Worm (Caenorhabditis elegans): ENCODE data around the gene sdz-10.

sdz-10 gene

ce11 chrII:2804245-2804644 is 32.2 kb upstream of the sdz-10 start:
- TF ChIP-seq pha-4 (tag; optimal IDR thresholded peaks at IDR 0.05) (no peak), zip-8 (tag; optimal IDR thresholded peaks at IDR 0.05) (no peak), nhr-76 (tag; optimal IDR thresholded peaks at IDR 0.05) (no peak), unc-120 (tag; optimal IDR thresholded peaks at IDR 0.05; ENCODE audit: poor library complexity, severe bottlenecking) (peak; percentile 50), nhr-2 (tag; optimal IDR thresholded peaks at IDR 0.05) (no peak), ces-1 (GFP tag; optimal IDR thresholded peaks at IDR 0.05) (peak; percentile 12), lin-32 (GFP tag; optimal IDR thresholded peaks at IDR 0.05) (no peak)

ce11 chrII:2802804-2803586 is 30.9 kb upstream of the sdz-10 start:
- TF ChIP-seq unc-120 (tag; optimal IDR thresholded peaks at IDR 0.05; ENCODE audit: poor library complexity, severe bottlenecking) (no peak), lsy-2 (tag; optimal IDR thresholded peaks at IDR 0.05) (no peak), ces-1 (GFP tag; optimal IDR thresholded peaks at IDR 0.05) (no peak), hlh-1 (tag; optimal IDR thresholded peaks at IDR 0.05) (no peak), mab-5 (tag; optimal IDR thresholded peaks at IDR 0.05) (no peak), pha-4 (tag; optimal IDR thresholded peaks at IDR 0.05) (no peak), mep-1 (tag; optimal IDR thresholded peaks at IDR 0.05) (no peak), flh-1 (GFP tag; optimal IDR thresholded peaks at IDR 0.05) (no peak), mls-2 (tag; optimal IDR thresholded peaks at IDR 0.05) (no peak), sptf-1 (tag; optimal IDR thresholded peaks at IDR 0.05) (no peak), nhr-12 (tag; optimal IDR thresholded peaks at IDR 0.05) (no peak), unc-39 (tag; optimal IDR thresholded peaks at IDR 0.05) (no peak)

DNA sequence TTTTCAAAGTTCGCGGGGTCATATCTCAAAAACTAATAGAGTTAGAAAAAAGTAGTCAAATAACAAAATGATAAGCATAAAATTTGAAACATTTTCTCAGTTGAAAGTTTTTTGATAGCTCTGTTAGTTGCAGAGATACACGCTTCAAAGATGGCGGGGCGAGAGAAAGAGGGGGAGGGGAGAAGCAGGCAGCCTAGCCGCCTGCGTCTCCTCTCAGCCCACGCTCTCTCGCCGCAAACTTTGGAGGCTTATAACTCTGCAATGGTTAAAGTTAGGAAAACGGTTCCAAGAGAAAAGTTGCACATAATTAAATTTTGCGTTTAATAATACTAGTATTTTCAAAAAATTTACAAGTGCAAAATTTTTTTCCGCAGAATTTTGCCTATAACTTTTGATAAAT is 29.7 kb upstream of the sdz-10 start:
- TF ChIP-seq mep-1 (tag; optimal IDR thresholded peaks at IDR 0.05) (no peak), snpc-4 (tag; optimal IDR thresholded peaks at IDR 0.05) (no peak), ceh-43 (GFP tag; optimal IDR thresholded peaks at IDR 0.05) (no peak), cnd-1 (tag; optimal IDR thresholded peaks at IDR 0.05) (no peak), tbx-8 (GFP tag; optimal IDR thresholded peaks at IDR 0.05) (no peak), pha-4 (tag; optimal IDR thresholded peaks at IDR 0.05) (no peak), lin-13 (tag; optimal IDR thresholded peaks at IDR 0.05) (peak; percentile 2)

- TF ChIP-seq nhr-237 (tag; optimal IDR thresholded peaks at IDR 0.05) (peak; percentile 33), tbx-8 (GFP tag; optimal IDR thresholded peaks at IDR 0.05) (no peak), unc-62 (GFP tag; optimal IDR thresholded peaks at IDR 0.05) (peak; percentile 79), unc-120 (tag; optimal IDR thresholded peaks at IDR 0.05; ENCODE audit: poor library complexity, severe bottlenecking) (peak; percentile 6), elt-3 (tag; optimal IDR thresholded peaks at IDR 0.05) (peak; percentile 94), elt-1 (tag; optimal IDR thresholded peaks at IDR 0.05; ENCODE audit: borderline replicate concordance, insufficient read depth) (peak; percentile 95)
Measured at ce11 chrII:2800550-2801233, 28.6 kb upstream of the sdz-10 start, which contains the start of gene nhr-119. TSS of gene nhr-119 (minus strand) at chrII:2800600.

ce11 chrII:2797951-2798350 is 25.9 kb upstream of the sdz-10 start:
- TF ChIP-seq ceh-39 (tag; optimal IDR thresholded peaks at IDR 0.05), result no peak
- no peak for TF ChIP-seq hlh-1 (tag; optimal IDR thresholded peaks at IDR 0.05)
- TF ChIP-seq nhr-28 (tag; optimal IDR thresholded peaks at IDR 0.05), result no peak
- peak; percentile 3 for TF ChIP-seq elt-1 (tag; optimal IDR thresholded peaks at IDR 0.05; ENCODE audit: borderline replicate concordance, insufficient read depth)
- no peak for TF ChIP-seq pha-4 (tag; optimal IDR thresholded peaks at IDR 0.05)
- TF ChIP-seq mep-1 (tag; optimal IDR thresholded peaks at IDR 0.05), result no peak

DNA sequence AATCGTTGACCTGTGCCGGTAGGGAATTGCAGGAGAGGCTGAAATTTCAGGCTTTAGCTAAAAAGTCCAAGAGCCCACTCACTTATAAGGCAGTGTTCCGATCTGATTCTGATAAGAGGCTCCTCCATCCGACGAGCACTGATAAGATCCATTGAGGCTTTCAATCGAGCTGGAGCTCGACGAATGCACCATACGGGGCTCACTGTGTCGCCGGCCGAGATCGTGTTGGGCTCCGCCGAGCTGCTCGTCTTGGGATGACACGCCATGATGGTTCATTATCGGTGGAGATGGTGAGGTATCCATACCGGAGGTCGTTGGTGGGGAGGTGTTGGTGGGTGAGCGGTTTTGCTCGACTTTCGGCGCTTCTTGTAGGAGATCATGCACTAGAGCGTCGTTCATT is 24.4 kb upstream of the sdz-10 start:
- TF ChIP-seq nhr-28 (tag; optimal IDR thresholded peaks at IDR 0.05), result no peak
- no peak for TF ChIP-seq ces-1 (GFP tag; optimal IDR thresholded peaks at IDR 0.05)
- TF ChIP-seq nhr-237 (tag; optimal IDR thresholded peaks at IDR 0.05), result no peak
